Fruit fly (Drosophila melanogaster) S2 (cell line): ENCODE data around the gene CG42446.

Source experiments
- CG8478 ChIP-seq: fragments of >200 bp; optimal IDR thresholded peaks from 2 replicates; lab custom pipeline; 2018
- CTCF ChIP-seq, 2 experiments: fragments of >200 bp; optimal IDR thresholded peaks; 2 replicates each; lab custom pipeline; 2018

CG42446 gene

DNA sequence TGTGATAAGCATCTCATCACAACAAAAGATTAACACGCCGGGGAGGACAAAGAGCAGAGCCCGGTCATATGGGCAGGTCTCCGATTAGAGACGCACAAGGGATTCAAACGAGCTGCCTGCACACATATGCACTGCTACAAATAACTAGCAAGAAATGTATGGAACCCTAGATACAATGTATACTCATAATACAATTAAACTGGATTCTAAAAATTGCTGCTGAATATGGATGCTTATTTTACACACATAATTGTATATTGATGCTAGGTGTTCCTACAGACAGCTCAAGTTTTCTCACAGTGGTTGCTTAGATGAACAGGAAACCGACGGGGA is 22.9 kb downstream of the CG42446 start:
- TF ChIP-seq CTCF (optimal IDR thresholded peaks at IDR 0.05; lab: Kevin White, UChicago) (no peak), CG8478 (lab: Kevin White, UChicago) (no peak)

DNA sequence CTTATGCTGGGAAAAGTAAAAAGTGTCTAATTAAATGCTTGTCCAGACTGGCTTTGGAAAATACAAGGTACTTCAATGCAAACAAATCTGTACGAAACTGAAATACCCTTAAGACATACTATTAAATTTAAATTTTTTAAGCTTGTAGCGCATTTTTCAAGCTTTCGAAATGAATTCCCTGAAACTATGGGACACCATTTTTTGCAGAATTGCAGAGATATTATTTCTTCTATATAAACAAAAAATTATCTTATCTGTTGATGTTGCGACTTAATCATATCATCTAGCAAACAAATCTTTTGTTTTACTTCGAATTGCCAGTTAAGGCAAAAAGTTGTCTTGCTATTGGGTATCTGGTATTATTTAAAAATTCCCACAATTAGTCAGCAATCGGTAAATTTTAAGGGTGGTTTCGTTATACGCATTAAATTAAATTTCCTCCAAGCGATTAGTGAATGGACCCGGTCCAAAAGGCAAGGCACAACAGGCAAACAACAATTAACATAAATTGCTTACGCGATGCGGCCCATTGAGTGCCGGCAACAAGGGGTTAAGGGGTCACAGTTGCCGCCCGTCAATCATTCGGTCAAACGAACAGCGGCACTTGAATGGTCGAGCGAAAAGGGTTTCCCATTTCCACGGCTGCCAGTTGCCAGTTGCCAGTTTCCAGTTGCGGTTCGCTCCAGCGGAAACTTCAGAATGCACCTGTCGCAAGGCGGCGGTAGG is 23.4 kb downstream of the CG42446 start:
- TF ChIP-seq CG8478 (lab: Kevin White, UChicago): no peak
- TF ChIP-seq CTCF (optimal IDR thresholded peaks at IDR 0.05; lab: Kevin White, UChicago): no peak

DNA sequence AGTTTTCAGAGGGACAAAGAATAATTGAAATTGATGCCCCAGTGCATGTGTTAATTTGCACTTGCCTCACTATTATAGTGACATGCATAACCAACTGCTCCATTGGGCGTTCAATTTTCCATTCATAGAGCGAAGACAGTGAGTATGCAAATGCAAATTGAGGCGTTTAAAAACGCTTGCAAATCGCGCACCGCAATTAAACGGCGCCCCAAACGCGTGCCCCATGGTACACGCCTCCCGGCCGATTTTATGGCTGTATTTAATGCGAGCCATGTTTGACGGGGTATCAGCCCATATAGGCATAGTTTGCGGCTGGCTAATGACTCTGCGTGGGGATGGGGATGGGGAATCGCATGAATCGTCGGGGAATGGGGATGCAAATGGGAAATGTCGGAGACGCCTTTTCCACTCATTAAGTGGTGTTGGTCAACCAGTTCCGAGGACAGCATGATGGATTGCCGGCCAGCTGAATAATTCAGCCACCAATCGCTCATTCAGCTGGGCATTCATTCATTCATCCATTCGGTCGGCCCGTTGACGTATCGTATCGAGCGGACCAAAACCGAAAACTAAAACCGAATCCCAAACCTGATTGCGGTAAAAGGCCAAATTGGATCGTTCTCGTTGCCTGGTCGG is 24.4 kb downstream of the CG42446 start:
- no peak for TF ChIP-seq CTCF (optimal IDR thresholded peaks at IDR 0.05; lab: Kevin White, UChicago)
- TF ChIP-seq CG8478 (lab: Kevin White, UChicago): no peak

DNA sequence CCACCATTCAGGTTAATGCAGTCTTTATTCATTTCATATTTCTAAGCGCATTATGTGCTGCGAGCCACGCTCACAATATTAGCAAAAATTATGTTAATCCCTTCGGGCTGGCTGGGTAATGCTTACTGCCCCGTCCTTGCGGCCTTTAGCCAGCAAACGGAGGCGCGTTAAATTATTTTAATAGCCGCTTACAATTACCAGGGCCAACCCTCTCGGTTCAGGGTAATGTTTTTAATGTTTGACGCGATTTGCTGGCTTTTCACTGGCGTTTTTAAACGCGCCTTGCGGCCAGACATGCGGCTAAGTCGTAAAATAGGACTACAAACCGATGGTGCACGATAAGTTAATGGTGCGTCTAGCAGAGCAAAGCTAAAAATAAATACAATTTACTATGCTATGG is 25.1 kb downstream of the CG42446 start:
- TF ChIP-seq CG8478 (lab: Kevin White, UChicago) (no peak), CTCF (optimal IDR thresholded peaks at IDR 0.05; lab: Kevin White, UChicago) (no peak)

DNA sequence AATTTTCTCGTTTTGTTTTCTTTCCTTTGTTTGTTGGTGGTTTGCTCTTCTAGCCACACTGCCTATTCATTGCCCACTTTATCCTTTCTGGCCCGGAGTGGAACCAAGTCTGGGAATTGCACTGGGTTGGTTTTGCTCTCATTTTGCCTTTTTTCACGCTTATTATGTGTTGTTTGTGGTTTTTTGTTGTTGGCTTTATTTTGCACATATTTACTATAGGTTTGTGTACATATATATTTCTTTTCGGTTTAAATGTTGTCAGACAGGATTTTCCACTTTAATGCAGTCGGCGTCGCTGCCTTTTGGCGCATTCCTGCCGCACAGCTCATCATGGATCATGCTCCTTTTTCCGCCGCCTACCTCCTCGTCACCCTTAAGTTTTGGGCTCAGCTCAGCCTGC is 25.6 kb downstream of the CG42446 start:
- TF ChIP-seq CTCF (optimal IDR thresholded peaks at IDR 0.05; lab: Kevin White, UChicago) (no peak), CG8478 (lab: Kevin White, UChicago) (no peak)

DNA sequence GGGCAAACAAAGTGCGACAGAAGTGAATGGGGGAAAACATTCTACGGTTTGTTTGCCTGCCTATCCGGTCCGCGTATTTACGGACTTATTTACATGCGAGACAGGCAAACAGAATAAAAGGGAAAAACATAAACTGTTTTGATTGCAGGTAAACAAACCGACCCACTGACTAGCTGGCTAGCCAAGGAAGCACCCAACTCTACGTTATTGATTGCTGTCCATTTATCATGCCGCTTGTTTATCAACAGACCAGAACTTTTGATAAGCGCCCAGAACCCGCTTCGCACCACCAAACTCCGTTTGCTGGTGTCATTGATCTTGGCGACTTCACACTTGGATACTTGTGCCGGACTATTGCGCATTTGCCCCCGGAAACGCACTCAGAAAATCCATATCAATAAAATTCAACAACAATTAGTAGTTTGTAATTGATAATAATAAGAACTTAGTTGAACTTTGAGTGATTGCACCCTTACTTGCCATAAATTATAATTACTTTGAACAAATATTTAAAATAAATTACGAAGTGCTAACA is 28.0 kb downstream of the CG42446 start:
- no peak for TF ChIP-seq CG8478 (lab: Kevin White, UChicago)
- no peak for TF ChIP-seq CTCF (optimal IDR thresholded peaks at IDR 0.05; lab: Kevin White, UChicago)

DNA sequence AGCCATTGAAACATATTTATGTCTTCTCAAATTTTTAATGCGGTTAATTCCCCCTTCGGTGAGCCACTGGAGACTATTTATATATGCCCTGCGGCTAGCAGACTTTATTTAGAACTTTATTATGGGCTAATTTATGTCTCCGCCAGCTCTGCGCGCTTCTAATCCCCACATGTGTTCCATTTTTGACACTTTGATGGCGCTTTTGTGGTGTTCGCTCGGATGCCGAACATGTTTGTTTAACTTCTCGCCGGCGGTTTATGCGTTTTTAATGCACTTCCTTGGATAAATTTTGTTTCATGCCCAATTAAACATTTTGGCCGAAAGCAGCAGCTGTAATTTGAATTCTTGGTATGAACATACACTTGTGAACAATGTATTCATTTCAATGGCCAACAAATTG is 30.1 kb downstream of the CG42446 start:
- TF ChIP-seq CTCF (optimal IDR thresholded peaks at IDR 0.05; lab: Kevin White, UChicago) (no peak), CG8478 (lab: Kevin White, UChicago) (no peak)

DNA sequence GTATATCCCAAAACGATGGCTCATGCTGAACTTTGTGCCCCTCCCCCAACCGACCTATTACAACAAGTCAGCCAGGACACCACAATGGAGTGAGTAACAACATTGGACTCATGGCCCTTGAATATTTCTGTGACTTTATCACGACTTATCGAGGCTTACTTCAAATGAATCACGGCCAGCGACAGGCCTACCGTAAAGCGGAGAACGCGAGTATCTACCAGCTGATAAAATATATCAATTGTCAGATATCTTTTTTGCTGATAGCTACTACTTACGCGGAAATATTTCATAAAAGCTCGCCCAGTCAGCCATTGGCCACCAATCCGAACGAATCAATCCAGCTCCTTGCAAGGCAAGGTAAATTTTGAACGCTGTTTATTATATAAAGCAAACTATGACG is 32.4 kb downstream of the CG42446 start, which contains the start of gene CG17930:
CG17930 (plus strand) TSS at position 301 of the 400 bp plus-strand sequence.
- TF ChIP-seq CG8478 (lab: Kevin White, UChicago): no peak
- TF ChIP-seq CTCF (optimal IDR thresholded peaks at IDR 0.05; lab: Kevin White, UChicago): no peak

DNA sequence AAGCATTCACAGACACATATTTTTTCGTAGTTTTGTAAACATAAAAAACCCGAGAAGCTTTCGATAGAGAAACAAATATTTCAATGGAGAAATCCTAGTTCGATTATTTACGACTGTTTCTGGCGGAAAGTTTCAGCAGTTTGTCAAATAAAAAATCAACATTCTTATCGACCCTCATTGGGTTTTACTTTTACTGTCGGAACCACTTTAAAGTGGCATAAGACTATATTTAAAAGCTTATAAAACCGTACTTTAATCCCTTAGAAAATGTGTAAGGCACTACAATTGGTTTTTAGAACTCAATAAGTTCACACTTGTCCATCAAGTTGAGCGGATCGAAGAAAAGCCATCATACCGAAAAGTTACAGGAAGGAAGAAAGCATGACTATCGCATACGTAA is 34.7 kb downstream of the CG42446 start, which contains the start of gene CG17929:
CG17929 (plus strand) TSS at position 301 of the 400 bp plus-strand sequence.
- TF ChIP-seq CTCF (optimal IDR thresholded peaks at IDR 0.05; lab: Kevin White, UChicago): no peak
- no peak for TF ChIP-seq CG8478 (lab: Kevin White, UChicago)

DNA sequence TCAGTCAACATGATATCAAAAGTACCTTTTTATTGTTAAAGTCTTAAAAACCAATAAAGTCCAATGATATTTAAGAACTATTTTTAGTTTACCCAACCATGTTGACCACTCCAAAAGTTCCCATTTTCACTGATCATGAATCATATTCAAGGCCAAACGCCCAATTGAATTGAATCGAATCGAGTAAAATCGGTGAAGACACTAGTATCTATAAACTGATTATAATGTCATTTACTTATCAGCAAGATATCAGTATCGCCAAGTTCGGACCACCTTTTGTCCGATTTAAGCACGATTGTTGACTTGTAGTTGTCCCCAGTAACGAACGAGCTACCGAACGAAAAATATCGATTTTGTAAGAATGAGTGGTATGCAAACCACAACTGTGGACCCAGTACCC is 36.8 kb downstream of the CG42446 start, which contains the start of gene CG6901:
CG6901 (plus strand) TSS at position 323 of the 400 bp plus-strand sequence.
- no peak for TF ChIP-seq CTCF (optimal IDR thresholded peaks at IDR 0.05; lab: Kevin White, UChicago)
- TF ChIP-seq CG8478 (lab: Kevin White, UChicago): no peak

DNA sequence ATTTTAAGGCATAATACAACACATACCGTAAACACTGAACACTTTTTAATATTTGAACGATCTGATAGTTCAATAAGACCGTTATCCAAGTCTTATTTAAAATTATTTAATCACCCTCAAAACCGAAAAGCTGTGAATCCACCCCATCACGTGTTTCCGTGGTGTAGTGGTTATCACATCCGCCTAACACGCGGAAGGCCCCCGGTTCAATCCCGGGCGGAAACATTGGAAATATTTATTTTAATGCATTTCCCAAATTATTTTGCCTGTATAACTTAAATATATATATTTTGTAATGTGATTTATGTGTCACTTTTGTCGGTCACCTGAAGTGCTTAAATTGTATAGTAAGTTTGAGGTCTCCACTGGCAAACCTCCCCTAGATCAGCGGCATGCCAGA is 38.4 kb downstream of the CG42446 start, which contains the start of gene CG44044:
CG44044 (plus strand) TSS at position 301 of the 400 bp plus-strand sequence.
- TF ChIP-seq CG8478 (lab: Kevin White, UChicago): no peak
- no peak for TF ChIP-seq CTCF (optimal IDR thresholded peaks at IDR 0.05; lab: Kevin White, UChicago)

DNA sequence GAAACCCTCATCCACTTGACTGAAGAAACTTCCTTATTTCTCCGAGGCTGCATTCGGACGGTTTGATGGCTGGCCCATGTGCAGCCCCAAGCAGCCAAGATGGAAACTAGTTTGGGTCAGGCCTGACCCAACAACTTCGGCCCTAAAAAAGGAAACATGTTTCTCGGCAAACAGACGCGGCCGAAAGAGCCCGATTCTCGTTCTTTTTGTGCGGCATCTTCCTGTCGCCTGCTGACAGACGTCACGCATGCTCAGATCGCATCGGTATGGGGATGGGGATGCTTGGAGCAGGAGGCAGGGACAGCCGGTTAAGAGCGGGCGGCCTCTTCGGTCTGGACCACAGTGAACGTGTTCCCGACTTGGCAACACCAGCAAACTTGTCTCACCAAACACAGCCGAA is 43.2 kb downstream of the CG42446 start:
- TF ChIP-seq CG8478 (lab: Kevin White, UChicago) (no peak), CTCF (optimal IDR thresholded peaks at IDR 0.05; lab: Kevin White, UChicago) (no peak)

DNA sequence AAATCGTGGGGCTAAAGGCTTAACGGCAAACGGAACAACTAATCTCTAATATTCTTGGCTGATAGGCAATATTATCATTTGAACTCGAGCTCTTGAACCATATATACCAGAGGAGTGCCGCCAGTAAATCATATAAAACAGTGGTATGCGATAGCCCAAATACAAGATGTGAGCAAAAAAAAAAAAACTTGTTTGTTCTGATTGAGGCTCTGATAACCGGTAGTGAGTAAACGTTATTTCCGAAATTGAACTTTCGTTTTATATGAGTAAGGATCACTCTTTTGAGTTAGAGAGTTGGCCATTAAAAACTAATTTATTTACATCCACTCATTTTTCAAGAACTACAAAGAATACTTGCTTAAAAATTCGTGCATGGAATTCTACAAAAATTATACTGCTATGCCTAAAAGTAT is 49.8 kb downstream of the CG42446 start:
- TF ChIP-seq CTCF (optimal IDR thresholded peaks at IDR 0.05; lab: Kevin White, UChicago): no peak
- no peak for TF ChIP-seq CG8478 (lab: Kevin White, UChicago)

DNA sequence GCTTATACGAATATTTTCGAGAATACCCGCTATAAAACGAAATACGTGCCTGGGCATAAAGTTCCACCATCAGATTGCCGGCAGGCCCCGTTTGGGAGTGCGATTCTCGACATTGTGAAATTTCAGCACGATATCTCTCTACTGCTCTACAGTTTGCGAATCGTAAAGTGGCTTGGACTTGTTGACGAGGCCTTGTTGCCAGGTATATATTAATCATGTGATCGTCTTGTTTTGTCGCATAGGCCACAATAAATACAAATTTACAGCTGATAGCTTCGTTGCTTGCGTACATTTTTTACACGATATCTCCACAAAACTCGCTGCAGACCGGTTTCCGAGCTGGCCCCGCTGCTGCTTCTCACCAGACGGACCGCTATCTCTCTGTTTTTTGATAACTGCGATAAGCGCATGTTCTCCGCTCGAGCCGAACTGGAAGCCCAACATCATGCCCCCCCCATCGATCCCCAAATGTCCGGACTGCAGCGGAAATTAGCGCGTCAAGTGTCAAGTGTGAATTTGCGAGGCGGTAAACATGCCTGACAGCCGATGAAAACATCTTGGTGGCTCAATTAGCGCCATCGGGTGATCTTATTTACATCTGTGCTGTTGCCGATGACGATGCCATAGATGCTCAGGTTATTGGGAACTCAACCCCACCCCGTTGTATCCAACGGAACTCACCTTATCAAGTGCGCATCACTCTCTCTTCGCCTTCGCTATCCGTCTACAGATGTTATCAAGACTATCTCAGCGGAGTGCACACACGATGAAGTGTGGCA is 50.4 kb downstream of the CG42446 start:
- TF ChIP-seq CTCF (optimal IDR thresholded peaks at IDR 0.05; lab: Kevin White, UChicago): no peak
- no peak for TF ChIP-seq CG8478 (lab: Kevin White, UChicago)
